Comparison of ENCODE assay signal across 2 worm cellular contexts in genomic region chrV:6213845-6214244, ce11.
A peak's percentile ranks its signal among the peaks of the same experiment; 100 is the strongest.
TF ChIP-seq lines count a peak whose summit lies in the region.

No protein-coding gene starts in this region.

TF ChIP-seq in whole organism, L2 larva, 48 proteins besides CTCF, POLR2A, EP300 and RAD21 (continued from another document):
- TF ChIP-seq blmp-1 (tag; optimal IDR thresholded peaks at IDR 0.05; lab: Kevin White, UChicago; ENCODE audit: insufficient read depth) (no peak), mab-5 (tag; optimal IDR thresholded peaks at IDR 0.05; lab: Kevin White, UChicago) (no peak), unc-55 (GFP tag; optimal IDR thresholded peaks at IDR 0.05; lab: Kevin White, UChicago) (peak; percentile 86), ztf-4 (tag; optimal IDR thresholded peaks at IDR 0.05; lab: Kevin White, UChicago) (peak; percentile 1), sem-4 (tag; optimal IDR thresholded peaks at IDR 0.05; lab: Kevin White, UChicago) (peak; percentile 80)
TF ChIP-seq in whole organism, L2 larva: peak in this region for 17.

TF ChIP-seq in whole organism, L4 larva, 104 proteins besides CTCF, POLR2A, EP300 and RAD21 (continued from another document):
- no peak for TF ChIP-seq zfp-3 (GFP tag; conservative IDR thresholded peaks at IDR 0.05; lab: Robert Waterston, UW)
- no peak for TF ChIP-seq zfp-2 (tag; optimal IDR thresholded peaks at IDR 0.05; lab: Kevin White, UChicago)
- no peak for TF ChIP-seq nhr-102 (tag; optimal IDR thresholded peaks at IDR 0.05; lab: Kevin White, UChicago)
- TF ChIP-seq hif-1 (tag; optimal IDR thresholded peaks at IDR 0.05; lab: Kevin White, UChicago) = peak in 1 of 2 experiments; percentile 41
- no peak for TF ChIP-seq snpc-1.2 (GFP tag; IDR thresholded peaks at IDR 0.05; lab: Robert Waterston, UW)
- TF ChIP-seq madf-9 (GFP tag; conservative IDR thresholded peaks at IDR 0.05; lab: Robert Waterston, UW) = no peak
- TF ChIP-seq pqm-1 (tag; optimal IDR thresholded peaks at IDR 0.05; lab: Kevin White, UChicago) = no peak
- no peak for TF ChIP-seq tag-97 (GFP tag; IDR thresholded peaks at IDR 0.05; lab: Robert Waterston, UW)
- no peak for TF ChIP-seq Y75B8A.6 (GFP tag; IDR thresholded peaks at IDR 0.05; lab: Robert Waterston, UW)
- no peak for TF ChIP-seq dmd-9 (GFP tag; IDR thresholded peaks at IDR 0.05; lab: Robert Waterston, UW)
- TF ChIP-seq jun-1 (tag; optimal IDR thresholded peaks at IDR 0.05; lab: Kevin White, UChicago) = peak; percentile 78
- no peak for TF ChIP-seq arid-1 (GFP tag; conservative IDR thresholded peaks at IDR 0.05; lab: Robert Waterston, UW)
- no peak for TF ChIP-seq madf-5 (GFP tag; IDR thresholded peaks at IDR 0.05; lab: Robert Waterston, UW)
- peak; percentile 71 for TF ChIP-seq mxl-3 (GFP tag; optimal IDR thresholded peaks at IDR 0.05; lab: Kevin White, UChicago)
- TF ChIP-seq lsy-2 (tag; optimal IDR thresholded peaks at IDR 0.05; lab: Kevin White, UChicago) = peak in 1 of 2 experiments; percentile 68
- TF ChIP-seq snpc-4 (tag; optimal IDR thresholded peaks at IDR 0.05; lab: Kevin White, UChicago) = no peak
- peak; percentile 13 for TF ChIP-seq nhr-11 (tag; optimal IDR thresholded peaks at IDR 0.05; lab: Kevin White, UChicago)
- 0 out of 2 replicates have a peak, but pooled peaks have one; percentile 38 for TF ChIP-seq mdt-29 (GFP tag; IDR thresholded peaks at IDR 0.05; lab: Robert Waterston, UW)
- no peak for TF ChIP-seq lin-39 (tag; optimal IDR thresholded peaks at IDR 0.05; lab: Kevin White, UChicago)
- no peak for TF ChIP-seq unc-130 (GFP tag; optimal IDR thresholded peaks at IDR 0.05; lab: Kevin White, UChicago)
- peak; percentile 94 for TF ChIP-seq hlh-30 (tag; optimal IDR thresholded peaks at IDR 0.05; lab: Kevin White, UChicago; ENCODE audit: insufficient read depth)
- TF ChIP-seq lin-1 (GFP tag; IDR thresholded peaks at IDR 0.05; lab: Robert Waterston, UW) = no peak
- no peak for TF ChIP-seq Y105C5A.15 (GFP tag; IDR thresholded peaks at IDR 0.05; lab: Robert Waterston, UW)
- TF ChIP-seq nhr-76 (tag; optimal IDR thresholded peaks at IDR 0.05; lab: Kevin White, UChicago) = no peak
- no peak for TF ChIP-seq skn-1 (tag; optimal IDR thresholded peaks at IDR 0.05; lab: Kevin White, UChicago)
- no peak for TF ChIP-seq D1046.2 (GFP tag; IDR thresholded peaks at IDR 0.05; lab: Robert Waterston, UW)
- TF ChIP-seq dpl-1 (GFP tag; optimal IDR thresholded peaks at IDR 0.05; lab: Kevin White, UChicago) = peak; percentile 37
- no peak for TF ChIP-seq cey-2 (tag; optimal IDR thresholded peaks at IDR 0.05; lab: Kevin White, UChicago; ENCODE audit: borderline replicate concordance, insufficient read depth)
- TF ChIP-seq Y5F2A.4 (GFP tag; optimal IDR thresholded peaks at IDR 0.05; lab: Kevin White, UChicago) = no peak
- TF ChIP-seq fkh-10 (GFP tag; optimal IDR thresholded peaks at IDR 0.05; lab: Kevin White, UChicago) = no peak
- TF ChIP-seq hlh-11 (tag; optimal IDR thresholded peaks at IDR 0.05; lab: Kevin White, UChicago) = peak; percentile 80
- no peak for TF ChIP-seq nhr-25 (tag; optimal IDR thresholded peaks at IDR 0.05; lab: Kevin White, UChicago; ENCODE audit: borderline replicate concordance, insufficient read depth)
- TF ChIP-seq mep-1 (tag; optimal IDR thresholded peaks at IDR 0.05; lab: Kevin White, UChicago) = peak; percentile 70
- no peak for TF ChIP-seq unc-39 (tag; optimal IDR thresholded peaks at IDR 0.05; lab: Kevin White, UChicago)
- no peak for TF ChIP-seq nhr-41 (GFP tag; IDR thresholded peaks at IDR 0.05; lab: Robert Waterston, UW)
- peak; percentile 76 for TF ChIP-seq dve-1 (tag; optimal IDR thresholded peaks at IDR 0.05; lab: Kevin White, UChicago; ENCODE audit: insufficient read depth)
- TF ChIP-seq ama-1 (optimal IDR thresholded peaks at IDR 0.05; lab: Kevin White, UChicago) = no peak
- TF ChIP-seq attf-4 (tag; optimal IDR thresholded peaks at IDR 0.05; lab: Kevin White, UChicago) = no peak
- no peak for TF ChIP-seq F49E8.2 (tag; optimal IDR thresholded peaks at IDR 0.05; lab: Kevin White, UChicago; ENCODE audit: borderline replicate concordance)
- TF ChIP-seq mdl-1 (tag; optimal IDR thresholded peaks at IDR 0.05; lab: Kevin White, UChicago) = peak; percentile 79 to 81
- TF ChIP-seq daf-19 (GFP tag; conservative IDR thresholded peaks at IDR 0.05; lab: Robert Waterston, UW) = no peak
- peak; percentile 79 for TF ChIP-seq hmg-1.1 (GFP tag; IDR thresholded peaks at IDR 0.05; lab: Robert Waterston, UW)
- TF ChIP-seq zip-11 (GFP tag; IDR thresholded peaks at IDR 0.05; lab: Robert Waterston, UW) = no peak
- TF ChIP-seq F26F4.8 (GFP tag; conservative IDR thresholded peaks at IDR 0.05; lab: Robert Waterston, UW) = no peak
- peak; percentile 56 for TF ChIP-seq rbr-2 (tag; optimal IDR thresholded peaks at IDR 0.05; lab: Kevin White, UChicago)
- no peak for TF ChIP-seq T26A8.4 (GFP tag; IDR thresholded peaks at IDR 0.05; lab: Robert Waterston, UW)
- no peak for TF ChIP-seq zip-2 (tag; optimal IDR thresholded peaks at IDR 0.05; lab: Kevin White, UChicago)
- no peak for TF ChIP-seq egl-27 (tag; optimal IDR thresholded peaks at IDR 0.05; lab: Kevin White, UChicago)
- TF ChIP-seq nhr-28 (tag; optimal IDR thresholded peaks at IDR 0.05; lab: Kevin White, UChicago) = peak; percentile 35
- no peak for TF ChIP-seq duxl-1 (tag; optimal IDR thresholded peaks at IDR 0.05; lab: Kevin White, UChicago; ENCODE audit: poor library complexity)
- TF ChIP-seq spr-3 (GFP tag; optimal IDR thresholded peaks at IDR 0.05; lab: Kevin White, UChicago) = no peak
- TF ChIP-seq lir-3 (tag; optimal IDR thresholded peaks at IDR 0.05; lab: Kevin White, UChicago) = no peak
- 0 out of 2 replicates have a peak, but pooled peaks have one; percentile 28 for TF ChIP-seq ceh-20 (GFP tag; IDR thresholded peaks at IDR 0.05; lab: Robert Waterston, UW)
- no peak for TF ChIP-seq set-16 (GFP tag; IDR thresholded peaks at IDR 0.05; lab: Robert Waterston, UW)
- no peak for TF ChIP-seq nhr-10 (tag; optimal IDR thresholded peaks at IDR 0.05; lab: Kevin White, UChicago)
- no peak for TF ChIP-seq F37D6.2 (tag; optimal IDR thresholded peaks at IDR 0.05; lab: Kevin White, UChicago)
- TF ChIP-seq egl-43 (GFP tag; IDR thresholded peaks at IDR 0.05; lab: Robert Waterston, UW) = 0 out of 2 replicates have a peak, but pooled peaks have one; percentile 10
- TF ChIP-seq nhr-111 (GFP tag; optimal IDR thresholded peaks at IDR 0.05; lab: Kevin White, UChicago) = no peak
- peak; percentile 39; the same call in 1 of the 2 replicates for TF ChIP-seq nhr-42 (GFP tag; IDR thresholded peaks at IDR 0.05; lab: Robert Waterston, UW)
- no peak for TF ChIP-seq daf-12 (tag; optimal IDR thresholded peaks at IDR 0.05; lab: Kevin White, UChicago)
- TF ChIP-seq ZK546.5 (tag; optimal IDR thresholded peaks at IDR 0.05; lab: Kevin White, UChicago) = no peak
- TF ChIP-seq gei-8 (GFP tag; optimal IDR thresholded peaks at IDR 0.05; lab: Kevin White, UChicago) = no peak
- TF ChIP-seq nhr-77 (tag; optimal IDR thresholded peaks at IDR 0.05; lab: Kevin White, UChicago) = peak; percentile 54
- peak; percentile 80 for TF ChIP-seq nhr-6 (tag; optimal IDR thresholded peaks at IDR 0.05; lab: Kevin White, UChicago)
- TF ChIP-seq F44E2.7 (GFP tag; IDR thresholded peaks at IDR 0.05; lab: Robert Waterston, UW) = no peak
- TF ChIP-seq ztf-11 (tag; optimal IDR thresholded peaks at IDR 0.05; lab: Kevin White, UChicago) = no peak
- TF ChIP-seq R02D3.7 (tag; optimal IDR thresholded peaks at IDR 0.05; lab: Kevin White, UChicago) = no peak
- TF ChIP-seq pha-4 (GFP tag; IDR thresholded peaks at IDR 0.05; lab: Robert Waterston, UW) = no peak
- peak; percentile 86 for TF ChIP-seq pha-4 (tag; optimal IDR thresholded peaks at IDR 0.05; lab: Kevin White, UChicago)
- TF ChIP-seq ceh-28 (tag; optimal IDR thresholded peaks at IDR 0.05; lab: Kevin White, UChicago) = peak; percentile 4
- no peak for TF ChIP-seq dmd-8 (GFP tag; IDR thresholded peaks at IDR 0.05; lab: Robert Waterston, UW)
- TF ChIP-seq unc-62 (GFP tag; optimal IDR thresholded peaks at IDR 0.05 in 1 of 2; lab: Kevin White, UChicago) = peak in 1 of 2 experiments; percentile 100
- no peak for TF ChIP-seq unc-62 (tag; optimal IDR thresholded peaks at IDR 0.05; lab: Kevin White, UChicago)
- TF ChIP-seq T20F7.1 (GFP tag; optimal IDR thresholded peaks at IDR 0.05; lab: Kevin White, UChicago) = no peak
- no peak for TF ChIP-seq ZK337.2 (GFP tag; IDR thresholded peaks at IDR 0.05; lab: Robert Waterston, UW)
- TF ChIP-seq php-3 (GFP tag; IDR thresholded peaks at IDR 0.05; lab: Robert Waterston, UW) = no peak
- TF ChIP-seq fos-1 (tag; optimal IDR thresholded peaks at IDR 0.05; lab: Kevin White, UChicago) = peak; percentile 4
- peak; percentile 26 for TF ChIP-seq nhr-48 (tag; optimal IDR thresholded peaks at IDR 0.05; lab: Kevin White, UChicago)
- no peak for TF ChIP-seq lin-29 (GFP tag; IDR thresholded peaks at IDR 0.05; lab: Robert Waterston, UW)
- no peak for TF ChIP-seq ceh-44 (GFP tag; IDR thresholded peaks at IDR 0.05; lab: Robert Waterston, UW)
- TF ChIP-seq tra-1 (GFP tag; IDR thresholded peaks at IDR 0.05; lab: Robert Waterston, UW) = no peak
